Worm (Caenorhabditis elegans) whole organism, young adult: Measurements from ENCODE around the gene F26D10.13.

ENCODE experiments used
- B0261.1 ChIP-seq: sonication (generic microtip); optimal IDR thresholded peaks from 2 replicates; lab custom pipeline; 2016; ENCODE audit warnings: mild to moderate bottlenecking, missing genetic modification characterization, moderate library complexity, missing compliant biosample characterization
- B0336.3 ChIP-seq: fragments of 200-800 bp; sonication (Bioruptor generic); IDR thresholded peaks from 2 replicates; pipeline ENCODE4 v1.3.6; 2022; ENCODE audit warnings: missing genetic modification characterization, missing compliant biosample characterization
- C17E4.6 ChIP-seq: fragments of 200-800 bp; sonication (Bioruptor generic); IDR thresholded peaks from 2 replicates; pipeline ENCODE4 v1.3.6; 2022; ENCODE audit warnings: missing genetic modification reagents, missing genetic modification characterization, missing compliant biosample characterization
- D2030.7 ChIP-seq: fragments of 200-800 bp; sonication (Bioruptor generic); IDR thresholded peaks from 2 replicates; pipeline ENCODE4 v1.3.6; 2022; ENCODE audit warnings: missing genetic modification reagents, missing genetic modification characterization, missing compliant biosample characterization
- F23B12.7 ChIP-seq: sonication (generic microtip); optimal IDR thresholded peaks from 2 replicates; lab custom pipeline; 2017; ENCODE audit warnings: missing genetic modification characterization, mild to moderate bottlenecking, missing compliant biosample characterization, antibody characterized with exemption, moderate library complexity; ENCODE audit not compliant: insufficient read depth
- F52B5.7 ChIP-seq: sonication (generic microtip); optimal IDR thresholded peaks from 2 replicates; lab custom pipeline; 2016; ENCODE audit warnings: mild to moderate bottlenecking, missing genetic modification characterization, missing compliant biosample characterization
- F57A8.1 ChIP-seq: fragments of 200-800 bp; sonication (Bioruptor generic); optimal IDR thresholded peaks from 2 replicates; lab custom pipeline; 2018; ENCODE audit warnings: mild to moderate bottlenecking, missing genetic modification characterization, moderate library complexity, missing compliant biosample characterization
- K11D2.4 ChIP-seq: fragments of 200-800 bp; sonication (Bioruptor generic); IDR thresholded peaks from 2 replicates; pipeline ENCODE4 v1.3.6; 2022; ENCODE audit warnings: missing genetic modification reagents, missing genetic modification characterization, missing compliant biosample characterization
- Y53F4B.3 ChIP-seq: fragments of 200-800 bp; sonication (Bioruptor generic); IDR thresholded peaks from 2 replicates; pipeline ENCODE4 v1.3.6; 2022; ENCODE audit warnings: missing genetic modification reagents, missing genetic modification characterization, missing compliant biosample characterization
- Y95B8A.8 ChIP-seq: fragments of 200-800 bp; sonication (Bioruptor generic); IDR thresholded peaks from 2 replicates; pipeline ENCODE4 v1.3.6; 2022; ENCODE audit warnings: missing genetic modification reagents, missing genetic modification characterization, missing compliant biosample characterization
- akir-1 ChIP-seq: fragments of 200-800 bp; sonication (Bioruptor generic); optimal IDR thresholded peaks from 2 replicates; lab custom pipeline; 2018; ENCODE audit warnings: mild to moderate bottlenecking, missing genetic modification characterization, moderate library complexity, missing compliant biosample characterization
- ama-1 ChIP-seq, 3 experiments: fragments of 150-350 bp in 1 of 3; sonication (generic microtip) in 2 of 3; optimal IDR thresholded peaks; 2 replicates each; lab custom pipeline; 2014 to 2018; ENCODE audit warnings: missing biosample characterization in 2 of 3, missing genetic modification characterization in 2 of 3, missing genetic modification reagents in 2 of 3
- atf-7 ChIP-seq: sonication (generic microtip); optimal IDR thresholded peaks from 2 replicates; lab custom pipeline; 2017; ENCODE audit warnings: mild to moderate bottlenecking, missing genetic modification characterization, missing compliant biosample characterization
- athp-1 ChIP-seq: sonication (generic microtip); optimal IDR thresholded peaks from 2 replicates; lab custom pipeline; 2017; ENCODE audit warnings: mild to moderate bottlenecking, missing genetic modification characterization, missing compliant biosample characterization
- attf-5 ChIP-seq: fragments of 200-800 bp; sonication (Bioruptor generic); optimal IDR thresholded peaks from 2 replicates; lab custom pipeline; 2018; ENCODE audit warnings: mild to moderate bottlenecking, missing genetic modification characterization, missing compliant biosample characterization
- bed-1 ChIP-seq: fragments of 200-800 bp; sonication (Bioruptor generic); IDR thresholded peaks from 2 replicates; pipeline ENCODE4 v1.3.6; 2022; ENCODE audit warnings: missing genetic modification reagents, missing genetic modification characterization, missing compliant biosample characterization
- bed-2 ChIP-seq: fragments of 200-800 bp; sonication (Bioruptor generic); IDR thresholded peaks from 2 replicates; pipeline ENCODE4 v1.3.6; 2022; ENCODE audit warnings: missing genetic modification reagents, missing genetic modification characterization, missing compliant biosample characterization
- cebp-1 ChIP-seq, 2 experiments: fragments of 200-800 bp in 1 of 2; sonication (Bioruptor generic) in 1 of 2; sonication (generic microtip) in 1 of 2; IDR thresholded peaks in 1 of 2; optimal IDR thresholded peaks in 1 of 2; 2 replicates each; pipeline versions ENCODE4 v1.3.6 to Lab custom; 2017 to 2022; ENCODE audit warnings: missing compliant biosample characterization in 2 of 2, missing genetic modification characterization in 2 of 2, mild to moderate bottlenecking in 1 of 2, missing genetic modification reagents in 1 of 2, moderate library complexity in 1 of 2
- ceh-100 ChIP-seq: fragments of 200-800 bp; sonication (Bioruptor generic); IDR thresholded peaks from 2 replicates; pipeline ENCODE4 v1.3.6; 2022; ENCODE audit warnings: missing genetic modification reagents, missing genetic modification characterization, missing compliant biosample characterization
- ceh-91 ChIP-seq: fragments of 200-800 bp; sonication (Bioruptor generic); IDR thresholded peaks from 2 replicates; pipeline ENCODE4 v1.3.6; 2022; ENCODE audit warnings: missing genetic modification reagents, missing genetic modification characterization, missing compliant biosample characterization
- die-1 ChIP-seq: sonication (generic microtip); optimal IDR thresholded peaks from 2 replicates; lab custom pipeline; 2016; ENCODE audit warnings: missing genotype, mild to moderate bottlenecking, missing genetic modification characterization, missing compliant biosample characterization
- fkh-3 ChIP-seq: sonication (generic microtip); optimal IDR thresholded peaks from 2 replicates; lab custom pipeline; 2016; ENCODE audit warnings: mild to moderate bottlenecking, missing genetic modification characterization, missing compliant biosample characterization
- him-1 ChIP-seq: sonication (generic microtip); optimal IDR thresholded peaks from 2 replicates; lab custom pipeline; 2016; ENCODE audit warnings: missing genotype, missing genetic modification reagents, missing genetic modification characterization, missing compliant biosample characterization
- hlh-26 ChIP-seq: fragments of 200-800 bp; sonication (Bioruptor generic); conservative IDR thresholded peaks from 2 replicates; pipeline ENCODE4 v1.3.6; 2022; ENCODE audit warnings: missing genetic modification reagents, missing genetic modification characterization, missing compliant biosample characterization
- hrde-1 ChIP-seq: sonication (generic microtip); optimal IDR thresholded peaks from 2 replicates; lab custom pipeline; 2016; ENCODE audit warnings: missing genetic modification characterization, mild to moderate bottlenecking, missing compliant biosample characterization, moderate library complexity, missing genotype, missing genetic modification reagents, borderline replicate concordance
- lag-1 ChIP-seq: fragments of 200-800 bp; sonication (Bioruptor generic); IDR thresholded peaks from 2 replicates; pipeline ENCODE4 v1.3.6; 2022; ENCODE audit warnings: missing genetic modification reagents, missing genetic modification characterization, missing compliant biosample characterization
- lsy-27 ChIP-seq: sonication (generic microtip); optimal IDR thresholded peaks from 2 replicates; lab custom pipeline; 2017; ENCODE audit warnings: missing genetic modification characterization, mild to moderate bottlenecking, missing compliant biosample characterization, antibody characterized with exemption, missing genotype, borderline replicate concordance; ENCODE audit not compliant: insufficient read depth
- nfya-1 ChIP-seq: sonication (generic microtip); optimal IDR thresholded peaks from 2 replicates; lab custom pipeline; 2017; ENCODE audit warnings: antibody characterized with exemption, missing compliant biosample characterization, missing genetic modification characterization, borderline replicate concordance; ENCODE audit not compliant: insufficient read depth
- nfyb-1 ChIP-seq: fragments of 200-800 bp; sonication (Bioruptor generic); IDR thresholded peaks from 2 replicates; pipeline ENCODE4 v1.3.6; 2022; ENCODE audit warnings: missing genetic modification reagents, missing genetic modification characterization, missing compliant biosample characterization
- nhr-27 ChIP-seq: fragments of 200-800 bp; sonication (Bioruptor generic); optimal IDR thresholded peaks from 2 replicates; lab custom pipeline; 2018; ENCODE audit warnings: mild to moderate bottlenecking, missing genetic modification characterization, moderate library complexity, missing compliant biosample characterization
- nhr-90 ChIP-seq: sonication (generic microtip); optimal IDR thresholded peaks from 2 replicates; lab custom pipeline; 2016; ENCODE audit warnings: missing genotype, mild to moderate bottlenecking, missing genetic modification characterization, missing compliant biosample characterization
- rec-8 ChIP-seq, 2 experiments: sonication (generic microtip); optimal IDR thresholded peaks; 2 replicates each; lab custom pipeline; 2016; ENCODE audit warnings: mild to moderate bottlenecking in 2 of 2, missing genetic modification characterization in 2 of 2, missing genetic modification reagents in 2 of 2, missing genotype in 2 of 2, missing biosample characterization in 1 of 2, missing compliant biosample characterization in 1 of 2, moderate library complexity in 1 of 2
- repo-1 ChIP-seq: sonication (generic microtip); optimal IDR thresholded peaks from 2 replicates; lab custom pipeline; 2017; ENCODE audit warnings: mild to moderate bottlenecking, missing genetic modification characterization, missing compliant biosample characterization
- rpc-1 ChIP-seq, 2 experiments: fragments of 150-350 bp in 1 of 2; sonication (generic microtip) in 1 of 2; optimal IDR thresholded peaks; 2 replicates each; lab custom pipeline; 2014 to 2018; ENCODE audit warnings: missing biosample characterization in 1 of 2, missing genetic modification characterization in 1 of 2, missing genetic modification reagents in 1 of 2, missing genotype in 1 of 2
- snpc-1.1 ChIP-seq: sonication (generic microtip); optimal IDR thresholded peaks from 2 replicates; lab custom pipeline; 2017; ENCODE audit warnings: missing genetic modification characterization, mild to moderate bottlenecking, missing compliant biosample characterization, antibody characterized with exemption, moderate library complexity, missing genotype, missing genetic modification reagents; ENCODE audit not compliant: insufficient read depth
- snpc-3.4 ChIP-seq: sonication (generic microtip); optimal IDR thresholded peaks from 2 replicates; lab custom pipeline; 2017; ENCODE audit warnings: missing genetic modification characterization, mild to moderate bottlenecking, missing compliant biosample characterization, antibody characterized with exemption, moderate library complexity, missing genotype, missing genetic modification reagents
- snpc-4 ChIP-seq, 5 experiments: fragments of 150-350 bp in 1 of 5; sonication (generic microtip) in 4 of 5; optimal IDR thresholded peaks; 2 replicates each; lab custom pipeline; 2014 to 2018; ENCODE audit warnings: missing genetic modification characterization in 5 of 5, missing biosample characterization in 3 of 5, antibody characterized with exemption in 2 of 5, mild to moderate bottlenecking in 2 of 5, missing compliant biosample characterization in 2 of 5, missing genotype in 2 of 5, moderate library complexity in 2 of 5, missing genetic modification reagents in 1 of 5
- somi-1 ChIP-seq: fragments of 200-800 bp; sonication (Bioruptor generic); optimal IDR thresholded peaks from 2 replicates; lab custom pipeline; 2018; ENCODE audit warnings: mild to moderate bottlenecking, missing genetic modification characterization, missing compliant biosample characterization
- sptf-2 ChIP-seq: fragments of 200-800 bp; sonication (Bioruptor generic); optimal IDR thresholded peaks from 2 replicates; lab custom pipeline; 2018; ENCODE audit warnings: mild to moderate bottlenecking, missing genetic modification characterization, missing compliant biosample characterization
- tlf-1 ChIP-seq: fragments of 200-800 bp; sonication (Bioruptor generic); optimal IDR thresholded peaks from 2 replicates; lab custom pipeline; 2018; ENCODE audit warnings: mild to moderate bottlenecking, missing genetic modification characterization, missing compliant biosample characterization
- unc-130 ChIP-seq: sonication (generic microtip); optimal IDR thresholded peaks from 2 replicates; lab custom pipeline; 2016; ENCODE audit warnings: missing genetic modification reagents, missing genetic modification characterization, missing compliant biosample characterization
- unc-62 ChIP-seq: fragments of 150-350 bp; optimal IDR thresholded peaks from 2 replicates; lab custom pipeline; 2014; ENCODE audit warnings: missing biosample characterization, missing genetic modification reagents, missing genetic modification characterization
- zfh-2 ChIP-seq: fragments of 200-800 bp; sonication (Bioruptor generic); conservative IDR thresholded peaks from 2 replicates; pipeline ENCODE4 v1.3.6; 2022; ENCODE audit warnings: missing genetic modification reagents, missing genetic modification characterization, missing compliant biosample characterization
- ztf-25 ChIP-seq: fragments of 200-800 bp; sonication (Bioruptor generic); IDR thresholded peaks from 2 replicates; pipeline ENCODE4 v1.3.6; 2022; ENCODE audit warnings: missing genetic modification reagents, missing genetic modification characterization, missing compliant biosample characterization
- ztf-3 ChIP-seq: fragments of 200-800 bp; sonication (Bioruptor generic); optimal IDR thresholded peaks from 2 replicates; lab custom pipeline; 2018; ENCODE audit warnings: mild to moderate bottlenecking, missing genetic modification characterization, missing compliant biosample characterization

The F26D10.13 gene

ce11 chrIV:17273602-17274110 is 9.0 kb upstream of the F26D10.13 start, which contains the start of gene gln-5 (continued):
- TF ChIP-seq snpc-1.1, result no peak
- TF ChIP-seq hrde-1 (tag; lab: Kevin White, UChicago), result no peak
- peak; percentile 94 for TF ChIP-seq ceh-91 (GFP tag; lab: Robert Waterston, UW)
- TF ChIP-seq lag-1 (GFP tag; lab: Robert Waterston, UW), result no peak
- 0 out of 2 replicates have a peak, but pooled peaks have one; percentile 66 for TF ChIP-seq Y95B8A.8
- peak; percentile 97 for TF ChIP-seq D2030.7 (GFP tag; lab: Robert Waterston, UW)
- TF ChIP-seq athp-1 (tag; lab: Kevin White, UChicago), result peak; percentile 16
- no peak for TF ChIP-seq nfya-1 (tag; lab: Kevin White, UChicago)
- no peak for TF ChIP-seq attf-5 (GFP tag; lab: Kevin White, UChicago)
- no peak for TF ChIP-seq die-1
- TF ChIP-seq Y53F4B.3, result no peak
- peak; percentile 27; the same call in 1 of the 2 replicates for TF ChIP-seq nfyb-1 (GFP tag; lab: Robert Waterston, UW)
- TF ChIP-seq C17E4.6 (GFP tag; lab: Robert Waterston, UW), result peak; percentile 87
- TF ChIP-seq F23B12.7 (tag; lab: Kevin White, UChicago), result no peak
- no peak for TF ChIP-seq cebp-1 (GFP tag; IDR thresholded peaks at IDR 0.05; lab: Robert Waterston, UW)
- TF ChIP-seq cebp-1 (tag; optimal IDR thresholded peaks at IDR 0.05; lab: Kevin White, UChicago), result no peak
- TF ChIP-seq rec-8 (tag; optimal IDR thresholded peaks at IDR 0.05; lab: Kevin White, UChicago), result no peak
- TF ChIP-seq unc-62 (GFP tag; lab: Kevin White, UChicago), result no peak
- peak; percentile 90 for TF ChIP-seq tlf-1
- no peak for TF ChIP-seq rpc-1 (optimal IDR thresholded peaks at IDR 0.05; lab: Kevin White, UChicago)
- TF ChIP-seq rpc-1 (tag; optimal IDR thresholded peaks at IDR 0.05; lab: Kevin White, UChicago), result no peak
- TF ChIP-seq zfh-2 (GFP tag; lab: Robert Waterston, UW), result no peak
- no peak for TF ChIP-seq ama-1 (optimal IDR thresholded peaks at IDR 0.05; lab: Kevin White, UChicago)
- no peak for TF ChIP-seq ama-1 (GFP tag; optimal IDR thresholded peaks at IDR 0.05; lab: Kevin White, UChicago)
- no peak for TF ChIP-seq ztf-3 (GFP tag; lab: Kevin White, UChicago)
- no peak for TF ChIP-seq him-1 (tag; lab: Kevin White, UChicago)
- TF ChIP-seq B0336.3 (GFP tag; lab: Robert Waterston, UW), result peak; percentile 37; the same call in 1 of the 2 replicates
- TF ChIP-seq somi-1, result no peak
- peak; percentile 51; the same call in 1 of the 2 replicates for TF ChIP-seq ceh-100 (GFP tag; lab: Robert Waterston, UW)
- no peak for TF ChIP-seq bed-2
- TF ChIP-seq F57A8.1 (GFP tag; lab: Kevin White, UChicago), result no peak
- no peak for TF ChIP-seq hlh-26
- no peak for TF ChIP-seq fkh-3 (tag; lab: Kevin White, UChicago)
- no peak for TF ChIP-seq K11D2.4
- TF ChIP-seq nhr-27 (tag; lab: Kevin White, UChicago), result no peak
- peak; percentile 82 for TF ChIP-seq snpc-3.4 (tag; lab: Kevin White, UChicago)
- TF ChIP-seq atf-7 (tag; lab: Kevin White, UChicago), result no peak
- TF ChIP-seq akir-1 (GFP tag; lab: Kevin White, UChicago), result no peak
- no peak for TF ChIP-seq bed-1
- TF ChIP-seq B0261.1, result no peak
- TF ChIP-seq F52B5.7 (tag; lab: Kevin White, UChicago), result no peak
- TF ChIP-seq lsy-27 (tag; lab: Kevin White, UChicago), result no peak
- no peak for TF ChIP-seq ztf-25
- no peak for TF ChIP-seq sptf-2 (GFP tag; lab: Kevin White, UChicago)
- TF ChIP-seq snpc-4 (GFP tag; optimal IDR thresholded peaks at IDR 0.05; lab: Kevin White, UChicago), result peak; percentile 35
- TF ChIP-seq snpc-4 (tag; optimal IDR thresholded peaks at IDR 0.05; lab: Kevin White, UChicago), result peak in 3 of 4 experiments; percentile 16 to 76 (median 71)
- TF ChIP-seq repo-1, result no peak
- TF ChIP-seq unc-130 (GFP tag; lab: Kevin White, UChicago), result no peak
- no peak for TF ChIP-seq nhr-90 (tag; lab: Kevin White, UChicago)
